Worm (Caenorhabditis elegans) whole organism, L2 larva: ENCODE results near the gene haly-1.

Experiments
- C34F6.9 ChIP-seq: fragments of 150-350 bp; optimal IDR thresholded peaks from 2 replicates; lab custom pipeline; 2014; ENCODE audit warnings: missing biosample characterization, missing genetic modification characterization
- F13H6.1 ChIP-seq: sonication (generic microtip); optimal IDR thresholded peaks from 2 replicates; lab custom pipeline; 2016; ENCODE audit warnings: missing genetic modification characterization, missing compliant biosample characterization
- R02D3.7 ChIP-seq: fragments of 150-350 bp; optimal IDR thresholded peaks from 2 replicates; lab custom pipeline; 2014; ENCODE audit warnings: missing biosample characterization, missing genetic modification characterization
- Y55F3AM.14 ChIP-seq: fragments of 200-800 bp; sonication (Bioruptor generic); optimal IDR thresholded peaks from 2 replicates; lab custom pipeline; 2018; ENCODE audit warnings: mild to moderate bottlenecking, missing genetic modification characterization, missing compliant biosample characterization
- ZK546.5 ChIP-seq: sonication (generic microtip); optimal IDR thresholded peaks from 2 replicates; lab custom pipeline; 2017; ENCODE audit warnings: missing biosample characterization, missing genetic modification characterization
- aly-2 ChIP-seq: fragments of 150-350 bp; optimal IDR thresholded peaks from 2 replicates; lab custom pipeline; 2014; ENCODE audit warnings: missing biosample characterization, missing genetic modification characterization
- ama-1 ChIP-seq: fragments of 150-350 bp; optimal IDR thresholded peaks from 2 replicates; lab custom pipeline; 2018; ENCODE audit warnings: inconsistent platforms
- blmp-1 ChIP-seq: sonication (generic microtip); optimal IDR thresholded peaks from 2 replicates; lab custom pipeline; 2017; ENCODE audit warnings: missing genetic modification characterization, mild to moderate bottlenecking, missing compliant biosample characterization, antibody characterized with exemption, moderate library complexity; ENCODE audit not compliant: insufficient read depth
- ceh-82 ChIP-seq: fragments of 150-350 bp; optimal IDR thresholded peaks from 2 replicates; lab custom pipeline; 2014; ENCODE audit warnings: missing biosample characterization, missing genetic modification characterization
- crh-2 ChIP-seq: sonication (generic microtip); optimal IDR thresholded peaks from 2 replicates; lab custom pipeline; 2017; ENCODE audit warnings: missing biosample characterization, missing genetic modification characterization
- elt-1 ChIP-seq: fragments of 150-350 bp; optimal IDR thresholded peaks from 2 replicates; lab custom pipeline; 2014; ENCODE audit warnings: missing biosample characterization, missing genetic modification characterization
- elt-3 ChIP-seq: sonication (generic microtip); optimal IDR thresholded peaks from 2 replicates; lab custom pipeline; 2017; ENCODE audit warnings: missing biosample characterization, missing genetic modification characterization
- fos-1 ChIP-seq: fragments of 150-350 bp; optimal IDR thresholded peaks from 2 replicates; lab custom pipeline; 2014; ENCODE audit warnings: missing biosample characterization, missing genetic modification characterization
- gmeb-1 ChIP-seq: fragments of 150-350 bp; optimal IDR thresholded peaks from 2 replicates; lab custom pipeline; 2014; ENCODE audit warnings: missing biosample characterization, missing genetic modification characterization
- lin-13 ChIP-seq: fragments of 150-350 bp; optimal IDR thresholded peaks from 2 replicates; lab custom pipeline; 2014; ENCODE audit warnings: missing biosample characterization, missing genetic modification reagents, missing genetic modification characterization
- lin-39 ChIP-seq: fragments of 150-350 bp; optimal IDR thresholded peaks from 2 replicates; lab custom pipeline; 2014; ENCODE audit warnings: missing biosample characterization, missing genetic modification reagents, missing genetic modification characterization
- lsy-2 ChIP-seq, 2 experiments: fragments of 150-350 bp in 1 of 2; sonication (generic microtip) in 1 of 2; optimal IDR thresholded peaks; 2 replicates each; lab custom pipeline; 2014 to 2017; ENCODE audit warnings: missing biosample characterization in 2 of 2, missing genetic modification characterization in 2 of 2
- mab-5 ChIP-seq: fragments of 150-350 bp; optimal IDR thresholded peaks from 2 replicates; lab custom pipeline; 2014; ENCODE audit warnings: missing biosample characterization, missing genetic modification characterization
- mbf-1 ChIP-seq: sonication (generic microtip); optimal IDR thresholded peaks from 2 replicates; lab custom pipeline; 2017; ENCODE audit warnings: missing biosample characterization, missing genetic modification characterization
- mdl-1 ChIP-seq, 2 experiments: fragments of 150-350 bp in 1 of 2; sonication (generic microtip) in 1 of 2; optimal IDR thresholded peaks; 2 replicates each; lab custom pipeline; 2017; ENCODE audit warnings: missing biosample characterization in 2 of 2, missing genetic modification characterization in 2 of 2
- nhr-10 ChIP-seq: sonication (generic microtip); optimal IDR thresholded peaks from 2 replicates; lab custom pipeline; 2017; ENCODE audit warnings: missing biosample characterization, missing genetic modification characterization
- nhr-11 ChIP-seq: fragments of 150-350 bp; optimal IDR thresholded peaks from 2 replicates; lab custom pipeline; 2014; ENCODE audit warnings: missing biosample characterization, missing genetic modification characterization
- nhr-12 ChIP-seq: fragments of 150-350 bp; optimal IDR thresholded peaks from 2 replicates; lab custom pipeline; 2014; ENCODE audit warnings: missing biosample characterization, missing genetic modification characterization
- nhr-129 ChIP-seq: fragments of 150-350 bp; optimal IDR thresholded peaks from 2 replicates; lab custom pipeline; 2014; ENCODE audit warnings: missing biosample characterization, missing genetic modification characterization
- nhr-237 ChIP-seq: fragments of 150-350 bp; optimal IDR thresholded peaks from 2 replicates; lab custom pipeline; 2014; ENCODE audit warnings: missing biosample characterization, missing genetic modification characterization
- nhr-6 ChIP-seq: fragments of 150-350 bp; optimal IDR thresholded peaks from 2 replicates; lab custom pipeline; 2014; ENCODE audit warnings: missing biosample characterization, missing genetic modification characterization
- nhr-77 ChIP-seq: fragments of 150-350 bp; optimal IDR thresholded peaks from 2 replicates; lab custom pipeline; 2014; ENCODE audit warnings: missing biosample characterization, missing genetic modification characterization
- peb-1 ChIP-seq: fragments of 150-350 bp; optimal IDR thresholded peaks from 2 replicates; lab custom pipeline; 2014; ENCODE audit warnings: missing biosample characterization, missing genetic modification characterization
- sem-4 ChIP-seq: fragments of 150-350 bp; optimal IDR thresholded peaks from 2 replicates; lab custom pipeline; 2014; ENCODE audit warnings: missing biosample characterization, missing genetic modification reagents, missing genetic modification characterization
- skn-1 ChIP-seq: sonication (generic microtip); optimal IDR thresholded peaks from 2 replicates; lab custom pipeline; 2017; ENCODE audit warnings: missing biosample characterization, missing genetic modification characterization
- sma-3 ChIP-seq: sonication (generic microtip); optimal IDR thresholded peaks from 2 replicates; lab custom pipeline; 2016; ENCODE audit warnings: missing genetic modification reagents, missing genetic modification characterization, missing compliant biosample characterization
- sma-9 ChIP-seq, 2 experiments: fragments of 150-350 bp in 1 of 2; sonication (generic microtip) in 1 of 2; optimal IDR thresholded peaks; 2 replicates each; lab custom pipeline; 2014 to 2016; ENCODE audit warnings: missing genetic modification characterization in 2 of 2, mild to moderate bottlenecking in 1 of 2, missing biosample characterization in 1 of 2, missing compliant biosample characterization in 1 of 2, missing genetic modification reagents in 1 of 2, moderate library complexity in 1 of 2
- snpc-4 ChIP-seq: fragments of 150-350 bp; optimal IDR thresholded peaks from 2 replicates; lab custom pipeline; 2014; ENCODE audit warnings: missing biosample characterization, missing genetic modification characterization
- unc-55 ChIP-seq: fragments of 150-350 bp; sonication (generic microtip); optimal IDR thresholded peaks from 3 replicates; lab custom pipeline; 2014; ENCODE audit warnings: missing biosample characterization, missing genetic modification reagents, missing genetic modification characterization
- unc-62 ChIP-seq: fragments of 150-350 bp; optimal IDR thresholded peaks from 2 replicates; lab custom pipeline; 2014; ENCODE audit warnings: missing biosample characterization, missing genetic modification reagents, missing genetic modification characterization
- zag-1 ChIP-seq: fragments of 150-350 bp; optimal IDR thresholded peaks from 2 replicates; lab custom pipeline; 2014; ENCODE audit warnings: missing biosample characterization, missing genetic modification characterization
- ztf-11 ChIP-seq: sonication (generic microtip); optimal IDR thresholded peaks from 2 replicates; lab custom pipeline; 2017; ENCODE audit warnings: missing biosample characterization, missing genetic modification characterization
- ztf-4 ChIP-seq: fragments of 150-350 bp; optimal IDR thresholded peaks from 2 replicates; lab custom pipeline; 2014; ENCODE audit warnings: missing biosample characterization, missing genetic modification characterization

The haly-1 gene

ce11 chrX:10890965-10891364 lies 5.4 kb downstream of the haly-1 start, which contains the start of gene F47B10.4:
F47B10.4 (plus strand) TSS chrX:10891265.
- no peak for TF ChIP-seq nhr-129 (tag; lab: Kevin White, UChicago)
- TF ChIP-seq Y55F3AM.14: no peak
- no peak for TF ChIP-seq sma-9 (GFP tag; optimal IDR thresholded peaks at IDR 0.05; lab: Kevin White, UChicago)
- TF ChIP-seq sma-9 (tag; optimal IDR thresholded peaks at IDR 0.05; lab: Kevin White, UChicago): no peak
- TF ChIP-seq ama-1: no peak
- no peak for TF ChIP-seq lin-39 (tag; lab: Kevin White, UChicago)
- no peak for TF ChIP-seq skn-1 (tag; lab: Kevin White, UChicago)
- no peak for TF ChIP-seq nhr-6
- TF ChIP-seq elt-1 (tag; lab: Kevin White, UChicago): no peak
- no peak for TF ChIP-seq ztf-11
- no peak for TF ChIP-seq unc-62 (GFP tag; lab: Kevin White, UChicago)
- no peak for TF ChIP-seq mbf-1 (tag; lab: Kevin White, UChicago)

ce11 chrX:10890456-10890855 lies 5.9 kb downstream of the haly-1 start, which contains the start of gene F47B10.5:
F47B10.5 (minus strand) TSS chrX:10890556.
- no peak for TF ChIP-seq lsy-2 (tag; optimal IDR thresholded peaks at IDR 0.05; lab: Kevin White, UChicago)
- no peak for TF ChIP-seq nhr-237 (tag; lab: Kevin White, UChicago)
- TF ChIP-seq elt-1 (tag; lab: Kevin White, UChicago): no peak
- no peak for TF ChIP-seq ceh-82 (tag; lab: Kevin White, UChicago)
- TF ChIP-seq ztf-4 (tag; lab: Kevin White, UChicago): no peak
- TF ChIP-seq nhr-12 (tag; lab: Kevin White, UChicago): no peak

ce11 chrX:10888201-10888600 lies 8.2 kb downstream of the haly-1 start, which contains the start of gene F47B10.6:
F47B10.6 (plus strand) TSS chrX:10888501.
- TF ChIP-seq lsy-2 (tag; optimal IDR thresholded peaks at IDR 0.05; lab: Kevin White, UChicago): no peak
- TF ChIP-seq fos-1 (tag; lab: Kevin White, UChicago): no peak
- TF ChIP-seq ztf-11: no peak
- TF ChIP-seq nhr-12 (tag; lab: Kevin White, UChicago): no peak
- no peak for TF ChIP-seq snpc-4 (tag; lab: Kevin White, UChicago)
- no peak for TF ChIP-seq aly-2
- no peak for TF ChIP-seq ama-1
- TF ChIP-seq mbf-1 (tag; lab: Kevin White, UChicago): no peak
- no peak for TF ChIP-seq lin-13 (GFP tag; lab: Kevin White, UChicago)
- TF ChIP-seq crh-2 (tag; lab: Kevin White, UChicago): no peak
- TF ChIP-seq nhr-77 (tag; lab: Kevin White, UChicago): no peak
- no peak for TF ChIP-seq gmeb-1 (tag; lab: Kevin White, UChicago)
- TF ChIP-seq sma-3: no peak
- TF ChIP-seq mab-5 (tag; lab: Kevin White, UChicago): no peak
- no peak for TF ChIP-seq ceh-82 (tag; lab: Kevin White, UChicago)

ce11 chrX:10885872-10886271 lies 10.5 kb downstream of the haly-1 start, which contains the start of gene T21E8.5:
T21E8.5 (plus strand) TSS chrX:10886172.
- TF ChIP-seq aly-2 (no peak), unc-55 (no peak), ZK546.5 (no peak), blmp-1 (tag; lab: Kevin White, UChicago) (no peak), nhr-237 (tag; lab: Kevin White, UChicago) (no peak), sem-4 (tag; lab: Kevin White, UChicago) (no peak), peb-1 (tag; lab: Kevin White, UChicago) (no peak), skn-1 (tag; lab: Kevin White, UChicago) (no peak), zag-1 (no peak), nhr-6 (no peak), mdl-1 (tag; optimal IDR thresholded peaks at IDR 0.05; lab: Kevin White, UChicago) (no peak), ztf-4 (tag; lab: Kevin White, UChicago) (no peak), ama-1 (no peak), lsy-2 (tag; optimal IDR thresholded peaks at IDR 0.05; lab: Kevin White, UChicago) (no peak), F13H6.1 (tag; lab: Kevin White, UChicago) (no peak), nhr-10 (tag; lab: Kevin White, UChicago) (no peak)

- TF ChIP-seq sem-4 (tag; lab: Kevin White, UChicago) (no peak), crh-2 (tag; lab: Kevin White, UChicago) (no peak), nhr-11 (tag; lab: Kevin White, UChicago) (no peak), elt-3 (tag; lab: Kevin White, UChicago) (no peak), nhr-129 (tag; lab: Kevin White, UChicago) (no peak), C34F6.9 (no peak), R02D3.7 (tag; lab: Kevin White, UChicago) (no peak), Y55F3AM.14 (no peak), mab-5 (tag; lab: Kevin White, UChicago) (no peak), snpc-4 (tag; lab: Kevin White, UChicago) (no peak), F13H6.1 (tag; lab: Kevin White, UChicago) (no peak), aly-2 (no peak), blmp-1 (tag; lab: Kevin White, UChicago) (no peak)
- TF ChIP-seq, all 48 proteins: peak for 0
These were observed 13.2 kb downstream of the haly-1 start, which contains the start of gene T21E8.7 for ce11 chrX:10883203-10883602. T21E8.7 (plus strand) TSS chrX:10883503.
